Worm (Caenorhabditis elegans) whole organism, L4 larva: ENCODE data around the gene bus-4.

ENCODE experiments used
- D1046.2 ChIP-seq: fragments of 200-800 bp; sonication (Bioruptor generic); IDR thresholded peaks from 2 replicates; pipeline ENCODE4 v1.3.6; 2022; ENCODE audit warnings: missing genetic modification characterization, missing compliant biosample characterization
- T20F7.1 ChIP-seq: fragments of 200-800 bp; sonication (Bioruptor generic); optimal IDR thresholded peaks from 2 replicates; lab custom pipeline; 2018; ENCODE audit warnings: mild to moderate bottlenecking, missing genetic modification characterization, missing compliant biosample characterization
- Y75B8A.6 ChIP-seq: fragments of 200-800 bp; sonication (Bioruptor generic); IDR thresholded peaks from 2 replicates; pipeline ENCODE4 v1.3.6; 2022; ENCODE audit warnings: missing genetic modification reagents, missing genetic modification characterization, missing compliant biosample characterization
- ceh-20 ChIP-seq: fragments of 200-800 bp; sonication (Bioruptor generic); IDR thresholded peaks from 2 replicates; pipeline ENCODE4 v1.3.6; 2022; ENCODE audit warnings: missing genetic modification reagents, missing genetic modification characterization, missing compliant biosample characterization
- ceh-32 ChIP-seq: sonication (generic microtip); optimal IDR thresholded peaks from 2 replicates; lab custom pipeline; 2016; ENCODE audit warnings: mild to moderate bottlenecking, missing genetic modification characterization, missing compliant biosample characterization; ENCODE audit not compliant: poor library complexity
- ceh-44 ChIP-seq: fragments of 200-800 bp; sonication (Bioruptor generic); IDR thresholded peaks from 2 replicates; pipeline ENCODE4 v1.3.6; 2022; ENCODE audit warnings: missing genetic modification reagents, missing genetic modification characterization, missing compliant biosample characterization
- cey-2 ChIP-seq: sonication (generic microtip); optimal IDR thresholded peaks from 3 replicates; lab custom pipeline; 2017; ENCODE audit warnings: missing genetic modification characterization, mild to moderate bottlenecking, missing compliant biosample characterization, antibody characterized with exemption, borderline replicate concordance; ENCODE audit not compliant: insufficient read depth
- ctbp-1 ChIP-seq: fragments of 200-800 bp; sonication (Bioruptor generic); IDR thresholded peaks from 2 replicates; pipeline ENCODE4 v1.3.6; 2022; ENCODE audit warnings: missing genetic modification reagents, missing genetic modification characterization, missing compliant biosample characterization
- daf-8 ChIP-seq: fragments of 200-800 bp; sonication (Bioruptor generic); IDR thresholded peaks from 2 replicates; pipeline ENCODE4 v1.3.6; 2022; ENCODE audit warnings: missing genetic modification characterization, missing compliant biosample characterization
- dmd-6 ChIP-seq: fragments of 200-800 bp; sonication (Bioruptor generic); IDR thresholded peaks from 2 replicates; pipeline ENCODE4 v1.3.6; 2022; ENCODE audit warnings: missing genetic modification reagents, missing genetic modification characterization, missing compliant biosample characterization
- dmd-8 ChIP-seq: fragments of 200-800 bp; sonication (Bioruptor generic); IDR thresholded peaks from 2 replicates; pipeline ENCODE4 v1.3.6; 2022; ENCODE audit warnings: missing genetic modification characterization, missing compliant biosample characterization
- dpl-1 ChIP-seq: fragments of 150-350 bp; optimal IDR thresholded peaks from 2 replicates; lab custom pipeline; 2014; ENCODE audit warnings: missing biosample characterization, missing genetic modification reagents, missing genetic modification characterization
- egl-27 ChIP-seq: sonication (generic microtip); optimal IDR thresholded peaks from 3 replicates; lab custom pipeline; 2017; ENCODE audit warnings: missing biosample characterization, missing genetic modification reagents, missing genetic modification characterization
- egl-43 ChIP-seq: fragments of 200-800 bp; sonication (Bioruptor generic); IDR thresholded peaks from 2 replicates; pipeline ENCODE4 v1.3.6; 2022; ENCODE audit warnings: missing genetic modification reagents, missing genetic modification characterization, missing compliant biosample characterization
- hlh-30 ChIP-seq: sonication (generic microtip); optimal IDR thresholded peaks from 2 replicates; lab custom pipeline; 2017; ENCODE audit warnings: antibody characterized with exemption, mild to moderate bottlenecking, missing genetic modification characterization, missing compliant biosample characterization; ENCODE audit not compliant: insufficient read depth
- hmg-1.1 ChIP-seq: fragments of 200-800 bp; sonication (Bioruptor generic); IDR thresholded peaks from 2 replicates; pipeline ENCODE4 v1.3.6; 2022; ENCODE audit warnings: missing genetic modification reagents, missing genetic modification characterization, missing compliant biosample characterization
- jun-1 ChIP-seq: fragments of 150-350 bp; optimal IDR thresholded peaks from 2 replicates; lab custom pipeline; 2014; ENCODE audit warnings: missing biosample characterization, missing genetic modification reagents, missing genetic modification characterization
- lin-38 ChIP-seq: fragments of 200-800 bp; sonication (Bioruptor generic); IDR thresholded peaks from 2 replicates; pipeline ENCODE4 v1.3.6; 2022; ENCODE audit warnings: missing genetic modification reagents, missing genetic modification characterization, missing compliant biosample characterization
- lir-3 ChIP-seq: sonication (generic microtip); optimal IDR thresholded peaks from 2 replicates; lab custom pipeline; 2016; ENCODE audit warnings: mild to moderate bottlenecking, missing genetic modification characterization, missing compliant biosample characterization
- lsy-2 ChIP-seq, 2 experiments: fragments of 150-350 bp in 1 of 2; sonication (generic microtip) in 1 of 2; optimal IDR thresholded peaks; 2 replicates each; lab custom pipeline; 2014 to 2017; ENCODE audit warnings: missing biosample characterization in 2 of 2, missing genetic modification characterization in 2 of 2
- mes-2 ChIP-seq: sonication (generic microtip); optimal IDR thresholded peaks from 2 replicates; lab custom pipeline; 2016; ENCODE audit warnings: missing genotype, mild to moderate bottlenecking, missing genetic modification characterization, missing compliant biosample characterization; ENCODE audit not compliant: poor library complexity, severe bottlenecking
- mxl-3 ChIP-seq: fragments of 200-800 bp; sonication (Bioruptor generic); optimal IDR thresholded peaks from 2 replicates; lab custom pipeline; 2018; ENCODE audit warnings: mild to moderate bottlenecking, missing genetic modification characterization, missing compliant biosample characterization
- nhr-102 ChIP-seq: sonication (generic microtip); optimal IDR thresholded peaks from 2 replicates; lab custom pipeline; 2016; ENCODE audit warnings: mild to moderate bottlenecking, missing genetic modification characterization, moderate library complexity, missing compliant biosample characterization
- nhr-111 ChIP-seq: fragments of 200-800 bp; sonication (Bioruptor generic); optimal IDR thresholded peaks from 2 replicates; lab custom pipeline; 2018; ENCODE audit warnings: mild to moderate bottlenecking, missing genetic modification characterization, missing compliant biosample characterization
- nhr-42 ChIP-seq: fragments of 200-800 bp; sonication (Bioruptor generic); IDR thresholded peaks from 2 replicates; pipeline ENCODE4 v1.3.6; 2022; ENCODE audit warnings: missing genetic modification characterization, missing compliant biosample characterization
- nhr-48 ChIP-seq: sonication (generic microtip); optimal IDR thresholded peaks from 2 replicates; lab custom pipeline; 2016; ENCODE audit warnings: mild to moderate bottlenecking, missing genetic modification characterization, missing compliant biosample characterization
- php-3 ChIP-seq: fragments of 200-800 bp; sonication (Bioruptor generic); IDR thresholded peaks from 2 replicates; pipeline ENCODE4 v1.3.6; 2022; ENCODE audit warnings: missing genetic modification reagents, missing genetic modification characterization, missing compliant biosample characterization
- saeg-2 ChIP-seq: fragments of 200-800 bp; sonication (Bioruptor generic); IDR thresholded peaks from 2 replicates; pipeline ENCODE4 v1.3.6; 2022; ENCODE audit warnings: missing genetic modification reagents, missing genetic modification characterization, missing compliant biosample characterization
- snpc-1.2 ChIP-seq: fragments of 200-800 bp; sonication (Bioruptor generic); IDR thresholded peaks from 2 replicates; pipeline ENCODE4 v1.3.6; 2022; ENCODE audit warnings: missing genetic modification reagents, missing genetic modification characterization, missing compliant biosample characterization
- spr-1 ChIP-seq: sonication (generic microtip); optimal IDR thresholded peaks from 2 replicates; lab custom pipeline; 2016; ENCODE audit warnings: mild to moderate bottlenecking, missing genetic modification characterization, missing compliant biosample characterization
- tra-1 ChIP-seq: fragments of 200-800 bp; sonication (Bioruptor generic); IDR thresholded peaks from 2 replicates; pipeline ENCODE4 v1.3.6; 2022; ENCODE audit warnings: missing genetic modification reagents, missing genetic modification characterization, missing compliant biosample characterization
- unc-62 ChIP-seq, 3 experiments: fragments of 150-350 bp in 1 of 3; sonication (generic microtip); optimal IDR thresholded peaks in 2 of 3; peaks in 1 of 3; 1 replicate in 1 of 3; 2 replicates in 2 of 3; lab custom pipeline; 2014 to 2017; ENCODE audit warnings: missing biosample characterization in 3 of 3, missing genetic modification characterization in 3 of 3, missing genetic modification reagents in 3 of 3, missing genotype in 1 of 3
- vab-7 ChIP-seq: fragments of 200-800 bp; sonication (Bioruptor generic); IDR thresholded peaks from 2 replicates; pipeline ENCODE4 v1.3.6; 2022; ENCODE audit warnings: missing genetic modification reagents, missing genetic modification characterization, missing compliant biosample characterization

The bus-4 gene

ce11 chrIV:4720522-4720921 is 32.5 kb downstream of the bus-4 start (continued):
- TF ChIP-seq ctbp-1 (GFP tag; lab: Robert Waterston, UW) (peak; percentile 96), hmg-1.1 (GFP tag; lab: Robert Waterston, UW) (peak; percentile 98), saeg-2 (GFP tag; lab: Robert Waterston, UW) (peak; percentile 92), dmd-8 (GFP tag; lab: Robert Waterston, UW) (0 out of 2 replicates have a peak, but pooled peaks have one; percentile 10), lsy-2 (tag; optimal IDR thresholded peaks at IDR 0.05; lab: Kevin White, UChicago) (peak; percentile 65 to 88), nhr-42 (peak; percentile 99), dmd-6 (GFP tag; lab: Robert Waterston, UW) (peak; percentile 96), mxl-3 (GFP tag; lab: Kevin White, UChicago) (peak; percentile 24), ceh-20 (GFP tag; lab: Robert Waterston, UW) (peak; percentile 98), Y75B8A.6 (peak; percentile 91), vab-7 (GFP tag; lab: Robert Waterston, UW) (peak; percentile 89), egl-43 (GFP tag; lab: Robert Waterston, UW) (peak; percentile 95), snpc-1.2 (GFP tag; lab: Robert Waterston, UW) (peak; percentile 58; the same call in 1 of the 2 replicates), spr-1 (tag; lab: Kevin White, UChicago) (peak; percentile 14), php-3 (peak; percentile 95), ceh-44 (GFP tag; lab: Robert Waterston, UW) (peak; percentile 78), D1046.2 (GFP tag; lab: Robert Waterston, UW) (peak; percentile 96), mes-2 (tag; lab: Kevin White, UChicago) (peak; percentile 72), nhr-102 (tag; lab: Kevin White, UChicago) (peak; percentile 28)

- peak; percentile 72 for TF ChIP-seq lin-38 (GFP tag; lab: Robert Waterston, UW)
Observed at ce11 chrIV:4721247-4721646, 33.2 kb downstream of the bus-4 start.

ce11 chrIV:4723687-4724086 is 35.6 kb downstream of the bus-4 start:
- no peak for TF ChIP-seq jun-1 (tag; lab: Kevin White, UChicago)
- TF ChIP-seq unc-62 (GFP tag; optimal IDR thresholded peaks at IDR 0.05 in 1 of 2; lab: Kevin White, UChicago): peak in 1 of 2 experiments; percentile 61
- TF ChIP-seq unc-62 (tag; optimal IDR thresholded peaks at IDR 0.05; lab: Kevin White, UChicago): no peak

- TF ChIP-seq lir-3 (tag; lab: Kevin White, UChicago) (no peak), cey-2 (no peak), T20F7.1 (GFP tag; lab: Kevin White, UChicago) (no peak), dpl-1 (GFP tag; lab: Kevin White, UChicago) (no peak), nhr-48 (no peak), egl-27 (no peak), nhr-111 (GFP tag; lab: Kevin White, UChicago) (no peak), php-3 (no peak), ceh-32 (tag; lab: Kevin White, UChicago) (no peak), daf-8 (GFP tag; lab: Robert Waterston, UW) (no peak), hlh-30 (tag; lab: Kevin White, UChicago) (no peak), nhr-102 (tag; lab: Kevin White, UChicago) (no peak), tra-1 (GFP tag; lab: Robert Waterston, UW) (no peak)
Observed at ce11 chrIV:4724562-4724961, 36.5 kb downstream of the bus-4 start, which contains the start of gene K08F11.1. K08F11.1 (plus strand) TSS chrIV:4724862.
